Worm (Caenorhabditis elegans) whole organism, L2 larva: ENCODE measurements around the gene F01G4.4.

ENCODE experiments used
- C34F6.9 ChIP-seq: fragments of 150-350 bp; optimal IDR thresholded peaks from 2 replicates; lab custom pipeline; 2014; ENCODE audit warnings: missing biosample characterization, missing genetic modification characterization
- F13H6.1 ChIP-seq: sonication (generic microtip); optimal IDR thresholded peaks from 2 replicates; lab custom pipeline; 2016; ENCODE audit warnings: missing genetic modification characterization, missing compliant biosample characterization
- R02D3.7 ChIP-seq: fragments of 150-350 bp; optimal IDR thresholded peaks from 2 replicates; lab custom pipeline; 2014; ENCODE audit warnings: missing biosample characterization, missing genetic modification characterization
- Y55F3AM.14 ChIP-seq: fragments of 200-800 bp; sonication (Bioruptor generic); optimal IDR thresholded peaks from 2 replicates; lab custom pipeline; 2018; ENCODE audit warnings: mild to moderate bottlenecking, missing genetic modification characterization, missing compliant biosample characterization
- ZK546.5 ChIP-seq: sonication (generic microtip); optimal IDR thresholded peaks from 2 replicates; lab custom pipeline; 2017; ENCODE audit warnings: missing biosample characterization, missing genetic modification characterization
- aly-2 ChIP-seq: fragments of 150-350 bp; optimal IDR thresholded peaks from 2 replicates; lab custom pipeline; 2014; ENCODE audit warnings: missing biosample characterization, missing genetic modification characterization
- ama-1 ChIP-seq: fragments of 150-350 bp; optimal IDR thresholded peaks from 2 replicates; lab custom pipeline; 2018; ENCODE audit warnings: inconsistent platforms
- blmp-1 ChIP-seq: sonication (generic microtip); optimal IDR thresholded peaks from 2 replicates; lab custom pipeline; 2017; ENCODE audit warnings: missing genetic modification characterization, mild to moderate bottlenecking, missing compliant biosample characterization, antibody characterized with exemption, moderate library complexity; ENCODE audit not compliant: insufficient read depth
- ceh-82 ChIP-seq: fragments of 150-350 bp; optimal IDR thresholded peaks from 2 replicates; lab custom pipeline; 2014; ENCODE audit warnings: missing biosample characterization, missing genetic modification characterization
- crh-2 ChIP-seq: sonication (generic microtip); optimal IDR thresholded peaks from 2 replicates; lab custom pipeline; 2017; ENCODE audit warnings: missing biosample characterization, missing genetic modification characterization
- dmd-4 ChIP-seq: sonication (generic microtip); optimal IDR thresholded peaks from 2 replicates; lab custom pipeline; 2017; ENCODE audit warnings: missing biosample characterization, missing genetic modification characterization
- egl-27 ChIP-seq: sonication (generic microtip); optimal IDR thresholded peaks from 3 replicates; lab custom pipeline; 2017; ENCODE audit warnings: missing biosample characterization, missing genetic modification reagents, missing genetic modification characterization
- elt-3 ChIP-seq: sonication (generic microtip); optimal IDR thresholded peaks from 2 replicates; lab custom pipeline; 2017; ENCODE audit warnings: missing biosample characterization, missing genetic modification characterization
- fos-1 ChIP-seq: fragments of 150-350 bp; optimal IDR thresholded peaks from 2 replicates; lab custom pipeline; 2014; ENCODE audit warnings: missing biosample characterization, missing genetic modification characterization
- gmeb-1 ChIP-seq: fragments of 150-350 bp; optimal IDR thresholded peaks from 2 replicates; lab custom pipeline; 2014; ENCODE audit warnings: missing biosample characterization, missing genetic modification characterization
- lin-11 ChIP-seq: fragments of 150-350 bp; sonication (generic microtip); optimal IDR thresholded peaks from 2 replicates; lab custom pipeline; 2014; ENCODE audit warnings: missing biosample characterization, missing genetic modification characterization, inconsistent platforms, mixed read lengths
- lin-13 ChIP-seq: fragments of 150-350 bp; optimal IDR thresholded peaks from 2 replicates; lab custom pipeline; 2014; ENCODE audit warnings: missing biosample characterization, missing genetic modification reagents, missing genetic modification characterization
- lin-39 ChIP-seq: fragments of 150-350 bp; optimal IDR thresholded peaks from 2 replicates; lab custom pipeline; 2014; ENCODE audit warnings: missing biosample characterization, missing genetic modification reagents, missing genetic modification characterization
- lsy-2 ChIP-seq, 2 experiments: fragments of 150-350 bp in 1 of 2; sonication (generic microtip) in 1 of 2; optimal IDR thresholded peaks; 2 replicates each; lab custom pipeline; 2014 to 2017; ENCODE audit warnings: missing biosample characterization in 2 of 2, missing genetic modification characterization in 2 of 2
- mab-5 ChIP-seq: fragments of 150-350 bp; optimal IDR thresholded peaks from 2 replicates; lab custom pipeline; 2014; ENCODE audit warnings: missing biosample characterization, missing genetic modification characterization
- mbf-1 ChIP-seq: sonication (generic microtip); optimal IDR thresholded peaks from 2 replicates; lab custom pipeline; 2017; ENCODE audit warnings: missing biosample characterization, missing genetic modification characterization
- mdl-1 ChIP-seq, 2 experiments: fragments of 150-350 bp in 1 of 2; sonication (generic microtip) in 1 of 2; optimal IDR thresholded peaks; 2 replicates each; lab custom pipeline; 2017; ENCODE audit warnings: missing biosample characterization in 2 of 2, missing genetic modification characterization in 2 of 2
- nhr-10 ChIP-seq: sonication (generic microtip); optimal IDR thresholded peaks from 2 replicates; lab custom pipeline; 2017; ENCODE audit warnings: missing biosample characterization, missing genetic modification characterization
- nhr-11 ChIP-seq: fragments of 150-350 bp; optimal IDR thresholded peaks from 2 replicates; lab custom pipeline; 2014; ENCODE audit warnings: missing biosample characterization, missing genetic modification characterization
- nhr-12 ChIP-seq: fragments of 150-350 bp; optimal IDR thresholded peaks from 2 replicates; lab custom pipeline; 2014; ENCODE audit warnings: missing biosample characterization, missing genetic modification characterization
- nhr-129 ChIP-seq: fragments of 150-350 bp; optimal IDR thresholded peaks from 2 replicates; lab custom pipeline; 2014; ENCODE audit warnings: missing biosample characterization, missing genetic modification characterization
- nhr-21 ChIP-seq: fragments of 150-350 bp; optimal IDR thresholded peaks from 2 replicates; lab custom pipeline; 2014; ENCODE audit warnings: missing biosample characterization, missing genetic modification characterization
- nhr-23 ChIP-seq: fragments of 150-350 bp; optimal IDR thresholded peaks from 2 replicates; lab custom pipeline; 2014; ENCODE audit warnings: missing biosample characterization, missing genetic modification reagents, missing genetic modification characterization
- nhr-237 ChIP-seq: fragments of 150-350 bp; optimal IDR thresholded peaks from 2 replicates; lab custom pipeline; 2014; ENCODE audit warnings: missing biosample characterization, missing genetic modification characterization
- nhr-25 ChIP-seq: fragments of 150-350 bp; sonication (generic microtip); optimal IDR thresholded peaks from 3 replicates; lab custom pipeline; 2014; ENCODE audit warnings: missing biosample characterization, missing genetic modification characterization
- nhr-6 ChIP-seq: fragments of 150-350 bp; optimal IDR thresholded peaks from 2 replicates; lab custom pipeline; 2014; ENCODE audit warnings: missing biosample characterization, missing genetic modification characterization
- peb-1 ChIP-seq: fragments of 150-350 bp; optimal IDR thresholded peaks from 2 replicates; lab custom pipeline; 2014; ENCODE audit warnings: missing biosample characterization, missing genetic modification characterization
- sem-4 ChIP-seq: fragments of 150-350 bp; optimal IDR thresholded peaks from 2 replicates; lab custom pipeline; 2014; ENCODE audit warnings: missing biosample characterization, missing genetic modification reagents, missing genetic modification characterization
- skn-1 ChIP-seq: sonication (generic microtip); optimal IDR thresholded peaks from 2 replicates; lab custom pipeline; 2017; ENCODE audit warnings: missing biosample characterization, missing genetic modification characterization
- sma-3 ChIP-seq: sonication (generic microtip); optimal IDR thresholded peaks from 2 replicates; lab custom pipeline; 2016; ENCODE audit warnings: missing genetic modification reagents, missing genetic modification characterization, missing compliant biosample characterization
- sma-9 ChIP-seq, 2 experiments: fragments of 150-350 bp in 1 of 2; sonication (generic microtip) in 1 of 2; optimal IDR thresholded peaks; 2 replicates each; lab custom pipeline; 2014 to 2016; ENCODE audit warnings: missing genetic modification characterization in 2 of 2, mild to moderate bottlenecking in 1 of 2, missing biosample characterization in 1 of 2, missing compliant biosample characterization in 1 of 2, missing genetic modification reagents in 1 of 2, moderate library complexity in 1 of 2
- snpc-4 ChIP-seq: fragments of 150-350 bp; optimal IDR thresholded peaks from 2 replicates; lab custom pipeline; 2014; ENCODE audit warnings: missing biosample characterization, missing genetic modification characterization
- unc-39 ChIP-seq: fragments of 150-350 bp; optimal IDR thresholded peaks from 2 replicates; lab custom pipeline; 2014; ENCODE audit warnings: missing biosample characterization, missing genetic modification characterization
- unc-55 ChIP-seq: fragments of 150-350 bp; sonication (generic microtip); optimal IDR thresholded peaks from 3 replicates; lab custom pipeline; 2014; ENCODE audit warnings: missing biosample characterization, missing genetic modification reagents, missing genetic modification characterization
- unc-62 ChIP-seq: fragments of 150-350 bp; optimal IDR thresholded peaks from 2 replicates; lab custom pipeline; 2014; ENCODE audit warnings: missing biosample characterization, missing genetic modification reagents, missing genetic modification characterization
- zag-1 ChIP-seq: fragments of 150-350 bp; optimal IDR thresholded peaks from 2 replicates; lab custom pipeline; 2014; ENCODE audit warnings: missing biosample characterization, missing genetic modification characterization
- ztf-4 ChIP-seq: fragments of 150-350 bp; optimal IDR thresholded peaks from 2 replicates; lab custom pipeline; 2014; ENCODE audit warnings: missing biosample characterization, missing genetic modification characterization

F01G4.4 gene

DNA sequence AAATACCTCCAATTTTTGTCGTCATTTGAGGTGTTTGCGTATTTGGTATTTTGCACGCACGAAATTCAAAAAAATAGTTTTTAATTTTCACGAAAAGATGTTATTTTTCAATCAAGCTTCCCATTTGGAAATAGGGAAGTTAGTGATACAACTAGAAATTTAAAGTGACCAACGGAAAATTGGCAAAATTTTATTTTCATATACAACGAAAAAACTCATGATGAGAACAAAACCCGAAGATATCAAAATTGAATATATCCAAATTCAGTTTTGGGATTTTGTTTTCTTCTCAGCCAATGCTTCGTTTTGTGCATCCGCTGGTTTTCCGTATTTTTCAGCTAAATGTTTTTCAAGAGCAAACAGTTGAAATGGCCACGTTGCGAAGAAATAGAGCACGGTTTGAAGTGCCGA, 2.8 kb downstream of the F01G4.4 start:
- TF ChIP-seq lin-11 (tag; lab: Kevin White, UChicago), result no peak
- no peak for TF ChIP-seq mab-5 (tag; lab: Kevin White, UChicago)
- TF ChIP-seq unc-39, result no peak
- TF ChIP-seq nhr-11 (tag; lab: Kevin White, UChicago), result no peak

DNA sequence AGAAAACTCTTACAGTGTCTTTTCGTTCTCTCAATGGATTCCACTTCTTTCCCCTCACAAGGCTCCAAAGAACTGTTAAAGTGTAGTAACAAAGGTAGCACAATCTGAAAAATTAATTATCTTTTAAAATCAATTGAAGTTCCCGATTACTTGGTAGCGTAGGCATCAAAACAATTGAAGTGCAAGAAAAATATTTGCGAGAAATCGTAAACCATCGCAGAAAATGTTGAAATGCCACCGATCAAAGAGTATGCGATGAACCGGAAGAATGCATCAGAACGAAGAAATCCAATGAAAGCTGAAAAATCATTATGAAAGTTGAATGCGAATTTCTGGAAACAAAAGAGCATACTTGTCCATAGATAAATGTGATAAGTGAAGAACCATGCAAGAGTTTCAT, 3.3 kb downstream of the F01G4.4 start:
- TF ChIP-seq egl-27 (no peak), elt-3 (no peak), dmd-4 (tag; lab: Kevin White, UChicago) (no peak), skn-1 (tag; lab: Kevin White, UChicago) (no peak), sem-4 (no peak), ama-1 (no peak), crh-2 (no peak), unc-55 (GFP tag; lab: Kevin White, UChicago) (no peak), mab-5 (tag; lab: Kevin White, UChicago) (no peak), R02D3.7 (tag; lab: Kevin White, UChicago) (no peak), sma-3 (GFP tag; lab: Kevin White, UChicago) (no peak), nhr-25 (no peak), mdl-1 (tag; optimal IDR thresholded peaks at IDR 0.05; lab: Kevin White, UChicago) (no peak)
- TF ChIP-seq, all 48 proteins: peak for 0

DNA sequence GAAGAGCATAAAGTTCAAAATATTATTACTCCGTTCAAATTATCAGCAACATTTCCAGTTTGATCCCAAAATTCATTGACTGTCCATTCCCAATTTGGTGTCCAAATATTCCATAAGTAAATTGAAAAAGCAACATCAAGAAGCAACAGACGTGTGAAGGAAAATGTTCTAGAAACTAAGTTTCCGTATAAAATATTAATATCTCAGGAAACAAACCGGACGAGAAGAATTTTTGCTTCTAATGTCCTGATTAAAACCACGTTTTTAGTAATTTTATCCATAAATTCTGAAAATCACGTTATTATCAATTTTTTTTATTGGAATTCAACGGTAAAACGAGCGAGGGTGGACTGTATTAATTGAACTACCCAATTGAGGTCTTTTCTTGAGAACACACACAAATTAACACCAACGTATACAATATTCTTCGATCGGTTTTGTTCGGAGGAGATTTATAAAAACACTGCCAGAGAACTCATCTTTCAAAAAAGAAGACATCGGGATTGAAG, 3.9 kb downstream of the F01G4.4 start, which contains the start of gene pigq-1:
TSS of gene pigq-1 (minus strand) at position 286 of the 509 bp plus-strand sequence.
- TF ChIP-seq blmp-1 (tag; lab: Kevin White, UChicago) (no peak), aly-2 (tag; lab: Kevin White, UChicago) (no peak), nhr-12 (tag; lab: Kevin White, UChicago) (no peak), nhr-11 (tag; lab: Kevin White, UChicago) (no peak), nhr-237 (tag; lab: Kevin White, UChicago) (no peak), nhr-10 (tag; lab: Kevin White, UChicago) (no peak), skn-1 (tag; lab: Kevin White, UChicago) (no peak), ama-1 (peak; percentile 14), sem-4 (peak; percentile 21), nhr-129 (tag; lab: Kevin White, UChicago) (no peak), nhr-23 (tag; lab: Kevin White, UChicago) (no peak), ztf-4 (tag; lab: Kevin White, UChicago) (peak; percentile 23), unc-62 (no peak), crh-2 (peak; percentile 57), nhr-6 (tag; lab: Kevin White, UChicago) (no peak), nhr-25 (peak; percentile 46), F13H6.1 (peak; percentile 5), ZK546.5 (peak; percentile 20), egl-27 (no peak), peb-1 (tag; lab: Kevin White, UChicago) (no peak), snpc-4 (tag; lab: Kevin White, UChicago) (no peak), sma-9 (GFP tag; optimal IDR thresholded peaks at IDR 0.05; lab: Kevin White, UChicago) (no peak), sma-9 (tag; optimal IDR thresholded peaks at IDR 0.05; lab: Kevin White, UChicago) (no peak), sma-3 (GFP tag; lab: Kevin White, UChicago) (peak; percentile 46), lin-13 (GFP tag; lab: Kevin White, UChicago) (peak; percentile 45), nhr-21 (tag; lab: Kevin White, UChicago) (peak; percentile 55), gmeb-1 (tag; lab: Kevin White, UChicago) (no peak), C34F6.9 (no peak), mdl-1 (tag; optimal IDR thresholded peaks at IDR 0.05; lab: Kevin White, UChicago) (no peak), zag-1 (tag; lab: Kevin White, UChicago) (no peak), lin-39 (tag; lab: Kevin White, UChicago) (no peak), dmd-4 (tag; lab: Kevin White, UChicago) (no peak), lsy-2 (tag; optimal IDR thresholded peaks at IDR 0.05; lab: Kevin White, UChicago) (peak in 1 of 2 experiments; percentile 64), fos-1 (tag; lab: Kevin White, UChicago) (no peak), lin-11 (tag; lab: Kevin White, UChicago) (no peak), Y55F3AM.14 (GFP tag; lab: Kevin White, UChicago) (peak; percentile 40), ceh-82 (tag; lab: Kevin White, UChicago) (no peak), unc-39 (no peak), mbf-1 (tag; lab: Kevin White, UChicago) (no peak), unc-55 (GFP tag; lab: Kevin White, UChicago) (no peak)
